Fruit fly (Drosophila melanogaster) whole organism, adult: Measurements from ENCODE around the gene PIG-L.

Experiments
- CG14711 ChIP-seq: fragments of 200-800 bp; sonication (Bioruptor generic); optimal IDR thresholded peaks from 2 replicates; lab custom pipeline; 2018; ENCODE audit warnings: missing biosample characterization, mild to moderate bottlenecking, missing genetic modification characterization, moderate library complexity
- CG33017 ChIP-seq: fragments of 200-800 bp; sonication (Bioruptor generic); optimal IDR thresholded peaks from 2 replicates; lab custom pipeline; 2018; ENCODE audit warnings: missing biosample characterization, mild to moderate bottlenecking, missing genetic modification characterization, moderate library complexity
- CG7045 ChIP-seq: fragments of 200-800 bp; sonication (Bioruptor generic); optimal IDR thresholded peaks from 2 replicates; lab custom pipeline; 2017; ENCODE audit warnings: missing biosample characterization, mild to moderate bottlenecking, missing genetic modification characterization
- CG7101 ChIP-seq: fragments of 200-800 bp; sonication (Bioruptor generic); optimal IDR thresholded peaks from 2 replicates; lab custom pipeline; 2018; ENCODE audit warnings: missing biosample characterization, mild to moderate bottlenecking, missing genetic modification characterization, moderate library complexity
- Clk ChIP-seq: fragments of 200-800 bp; sonication (Bioruptor generic); optimal IDR thresholded peaks from 2 replicates; lab custom pipeline; 2017; ENCODE audit warnings: missing biosample characterization, missing genetic modification characterization
- Crg-1 ChIP-seq: fragments of 200-800 bp; sonication (Bioruptor generic); optimal IDR thresholded peaks from 2 replicates; lab custom pipeline; 2016; ENCODE audit warnings: missing biosample characterization, missing genetic modification characterization
- Mnt ChIP-seq: fragments of 200-800 bp; sonication (Bioruptor generic); optimal IDR thresholded peaks from 2 replicates; lab custom pipeline; 2016; ENCODE audit warnings: missing biosample characterization, mild to moderate bottlenecking, missing genetic modification characterization
- bab1 ChIP-seq: fragments of 200-800 bp; sonication (Bioruptor generic); optimal IDR thresholded peaks from 3 replicates; lab custom pipeline; 2019; ENCODE audit warnings: missing biosample characterization, mild to moderate bottlenecking, missing genetic modification characterization, moderate library complexity
- ovo ChIP-seq: fragments of 200-800 bp; sonication (Bioruptor generic); optimal IDR thresholded peaks from 2 replicates; lab custom pipeline; 2016; ENCODE audit warnings: missing biosample characterization, missing genetic modification characterization
- pad ChIP-seq: fragments of 200-800 bp; sonication (Bioruptor generic); optimal IDR thresholded peaks from 3 replicates; lab custom pipeline; 2017; ENCODE audit warnings: missing biosample characterization, missing genetic modification characterization, mild to moderate bottlenecking, moderate library complexity, missing genetic modification reagents

DNA sequence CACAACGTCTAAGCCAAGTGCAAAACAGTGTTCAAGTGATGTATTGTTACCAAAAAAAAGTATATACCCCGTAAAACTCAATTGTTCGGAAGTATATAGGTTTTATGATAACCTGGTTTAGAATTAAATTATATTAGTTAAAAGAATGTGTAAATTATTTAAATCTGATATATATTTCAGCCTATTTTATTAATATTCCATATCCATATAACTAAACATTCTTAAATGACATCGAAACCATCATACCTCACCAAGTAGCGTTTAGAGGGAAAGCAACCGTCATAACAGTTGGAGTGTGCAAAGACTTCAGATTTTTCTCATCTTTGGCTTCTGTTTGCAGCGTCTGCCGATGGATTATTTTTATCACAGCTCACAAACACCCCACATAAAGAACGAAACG is 21.7 kb downstream of the PIG-L start:
- no peak for TF ChIP-seq Mnt (GFP tag; lab: Kevin White, UChicago)
- TF ChIP-seq CG14711: peak; percentile 72
- TF ChIP-seq Crg-1 (GFP tag; lab: Kevin White, UChicago): no peak
- no peak for TF ChIP-seq ovo (GFP tag; lab: Kevin White, UChicago)
- TF ChIP-seq Clk (GFP tag; lab: Kevin White, UChicago): no peak
- TF ChIP-seq CG33017 (tag; lab: Kevin White, UChicago): peak; percentile 55
- TF ChIP-seq CG7045: no peak
- TF ChIP-seq bab1 (GFP tag; lab: Kevin White, UChicago): peak; percentile 62
- TF ChIP-seq CG7101 (tag; lab: Kevin White, UChicago): peak; percentile 69
- TF ChIP-seq pad: no peak
